Fruit fly (Drosophila melanogaster): ENCODE results near the gene Grl62a.

Grl62a gene

DNA sequence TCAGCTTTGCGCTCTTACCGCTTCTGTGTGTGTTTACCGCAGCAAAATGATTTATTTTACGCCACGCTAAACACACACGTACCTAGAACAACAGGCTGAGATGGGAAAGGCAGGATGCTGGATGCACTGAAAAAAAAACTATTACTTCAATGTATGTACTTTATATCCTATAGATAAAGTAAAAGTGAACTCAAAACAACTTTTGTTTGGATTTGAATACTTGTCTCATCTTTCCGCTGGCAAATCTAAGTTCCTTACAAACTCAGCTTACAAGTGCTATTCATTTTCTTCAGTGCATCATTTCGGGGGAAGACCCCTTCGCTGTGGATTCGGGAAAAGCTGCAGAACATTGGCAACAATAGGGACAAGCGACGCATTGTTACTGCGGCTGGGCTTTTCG, 45.0 kb downstream of the Grl62a start:
- TF ChIP-seq toe (GFP tag; optimal IDR thresholded peaks at IDR 0.05): no peak
- no peak for TF ChIP-seq Crg-1 (GFP tag; optimal IDR thresholded peaks at IDR 0.05)
- no peak for TF ChIP-seq Hr96 (GFP tag; optimal IDR thresholded peaks at IDR 0.05)
- no peak for TF ChIP-seq CG7045 (GFP tag; optimal IDR thresholded peaks at IDR 0.05)
- no peak for TF ChIP-seq pad (GFP tag; optimal IDR thresholded peaks at IDR 0.05)
- TF ChIP-seq CG14711 (tag; optimal IDR thresholded peaks at IDR 0.05): no peak
- TF ChIP-seq CG33017 (tag; optimal IDR thresholded peaks at IDR 0.05): no peak
- no peak for TF ChIP-seq kay (GFP tag; ENCODE audit: borderline replicate concordance)
- TF ChIP-seq CG12768 (GFP tag; optimal IDR thresholded peaks at IDR 0.05): no peak
- TF ChIP-seq tj (GFP tag; optimal IDR thresholded peaks at IDR 0.05): no peak
- no peak for TF ChIP-seq CG7101 (tag; optimal IDR thresholded peaks at IDR 0.05)

DNA sequence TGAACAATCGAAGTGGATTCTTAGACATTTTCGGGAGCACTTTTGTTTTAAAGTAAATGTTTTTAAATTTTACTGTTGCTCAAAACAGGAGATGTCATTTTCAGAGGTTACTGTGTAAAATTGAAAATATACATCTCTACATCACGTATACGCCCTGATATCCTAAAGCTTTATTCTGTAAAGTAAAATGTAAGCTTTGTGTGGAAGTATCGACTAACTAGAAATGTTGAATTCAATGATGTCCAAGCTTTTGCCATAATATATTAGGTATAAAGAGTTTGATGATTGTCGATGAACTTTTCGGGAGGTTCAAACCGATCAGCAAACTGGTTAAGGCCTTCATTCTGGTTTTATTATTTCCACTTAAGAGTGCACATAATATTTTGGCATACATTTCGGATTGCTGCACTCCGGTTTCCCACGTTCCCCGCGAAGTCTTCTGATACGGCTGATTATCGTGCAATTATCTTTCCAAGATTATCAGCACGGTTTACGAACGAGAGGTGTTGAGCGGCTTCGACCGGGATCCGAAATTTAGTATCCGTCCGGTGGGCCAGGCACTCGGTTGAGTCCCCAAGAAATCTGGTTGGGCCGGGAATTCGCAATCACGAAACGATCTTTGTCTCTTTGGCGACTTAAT, 50.5 kb downstream of the Grl62a start, which contains the start of the genes CG11815 and acs:
Gene CG11815, minus strand, starts transcription at position 98 of the 640 bp plus-strand sequence.
Gene acs, plus strand, starts transcription at position 536 of the 640 bp plus-strand sequence.
- TF ChIP-seq bab1 (GFP tag; optimal IDR thresholded peaks at IDR 0.05) (peak; percentile 1), CG11617 (GFP tag; optimal IDR thresholded peaks at IDR 0.05) (no peak)

Measured in whole organism, adult.